Worm (Caenorhabditis elegans) whole organism, early embryonic: ENCODE measurements around the gene mrps-5.

ENCODE experiments used
- B0310.2 ChIP-seq: sonication (generic microtip); optimal IDR thresholded peaks from 2 replicates; lab custom pipeline; 2016; ENCODE audit warnings: mild to moderate bottlenecking, missing genetic modification characterization, missing compliant biosample characterization
- aly-1 ChIP-seq: sonication (generic microtip); optimal IDR thresholded peaks from 2 replicates; lab custom pipeline; 2016; ENCODE audit warnings: missing genetic modification characterization, missing compliant biosample characterization
- ama-1 ChIP-seq: fragments of 150-350 bp; optimal IDR thresholded peaks from 2 replicates; lab custom pipeline; 2014
- ceh-13 ChIP-seq: fragments of 200-800 bp; sonication (Bioruptor generic); optimal IDR thresholded peaks from 2 replicates; lab custom pipeline; 2018; ENCODE audit warnings: mild to moderate bottlenecking, missing genetic modification characterization, missing compliant biosample characterization
- ets-7 ChIP-seq: sonication (generic microtip); optimal IDR thresholded peaks from 2 replicates; lab custom pipeline; 2016; ENCODE audit warnings: missing genotype, missing genetic modification characterization, missing compliant biosample characterization
- flt-1 ChIP-seq: fragments of 200-800 bp; sonication (Bioruptor generic); IDR thresholded peaks from 2 replicates; pipeline ENCODE4 v1.3.6; 2022; ENCODE audit warnings: missing genetic modification characterization, missing compliant biosample characterization
- hmbx-1 ChIP-seq: sonication (generic microtip); optimal IDR thresholded peaks from 2 replicates; lab custom pipeline; 2016; ENCODE audit warnings: mild to moderate bottlenecking, missing genetic modification characterization, missing compliant biosample characterization
- hmg-4 ChIP-seq: fragments of 200-800 bp; sonication (Bioruptor generic); optimal IDR thresholded peaks from 2 replicates; lab custom pipeline; 2018; ENCODE audit warnings: mild to moderate bottlenecking, missing genetic modification characterization, missing compliant biosample characterization
- hnd-1 ChIP-seq: sonication (generic microtip); optimal IDR thresholded peaks from 2 replicates; lab custom pipeline; 2016; ENCODE audit warnings: missing genetic modification characterization, missing compliant biosample characterization
- pes-1 ChIP-seq: fragments of 200-800 bp; sonication (Bioruptor generic); IDR thresholded peaks from 2 replicates; pipeline ENCODE4 v1.3.6; 2022; ENCODE audit warnings: missing genetic modification reagents, missing genetic modification characterization, missing compliant biosample characterization
- scrt-1 ChIP-seq: fragments of 200-800 bp; sonication (Bioruptor generic); IDR thresholded peaks from 2 replicates; pipeline ENCODE4 v1.3.6; 2022; ENCODE audit warnings: missing genetic modification characterization, missing compliant biosample characterization
- sea-1 ChIP-seq: fragments of 200-800 bp; sonication (Bioruptor generic); conservative IDR thresholded peaks from 2 replicates; pipeline ENCODE4 v1.3.6; 2022; ENCODE audit warnings: missing genetic modification characterization, missing compliant biosample characterization
- tra-4 ChIP-seq: sonication (generic microtip); optimal IDR thresholded peaks from 2 replicates; lab custom pipeline; 2017; ENCODE audit warnings: missing genetic modification characterization, missing compliant biosample characterization

ce11 chrV:12567850-12568249 lies 4.6 kb downstream of the mrps-5 start, which contains the start of gene E02A10.4:
- no peak for TF ChIP-seq hmg-4 (GFP tag; lab: Kevin White, UChicago)
- no peak for TF ChIP-seq ets-7 (tag; lab: Kevin White, UChicago)
- TF ChIP-seq hnd-1 (tag; lab: Kevin White, UChicago) = no peak
- TF ChIP-seq tra-4 (tag; lab: Kevin White, UChicago) = no peak
- no peak for TF ChIP-seq aly-1 (tag; lab: Kevin White, UChicago)
- no peak for TF ChIP-seq ama-1 (lab: Kevin White, UChicago)
- no peak for TF ChIP-seq pes-1 (GFP tag; lab: Robert Waterston, UW)
- TF ChIP-seq sea-1 = no peak
- TF ChIP-seq ceh-13 = no peak
- no peak for TF ChIP-seq flt-1
- no peak for TF ChIP-seq scrt-1
- no peak for TF ChIP-seq hmbx-1 (tag; lab: Kevin White, UChicago)
- no peak for TF ChIP-seq B0310.2 (tag; lab: Kevin White, UChicago)
